Worm (Caenorhabditis elegans) whole organism, L3 larva: ENCODE data around the gene K09E9.4.

Experiments used
- ZK546.5 ChIP-seq: sonication (generic microtip); optimal IDR thresholded peaks from 2 replicates; lab custom pipeline; 2017; ENCODE audit warnings: missing biosample characterization, missing genetic modification characterization
- aly-2 ChIP-seq: fragments of 150-350 bp; optimal IDR thresholded peaks from 2 replicates; lab custom pipeline; 2014; ENCODE audit warnings: missing biosample characterization, missing genetic modification characterization
- ama-1 ChIP-seq: fragments of 150-350 bp; optimal IDR thresholded peaks from 2 replicates; lab custom pipeline; 2018
- ceh-16 ChIP-seq: sonication (generic microtip); optimal IDR thresholded peaks from 2 replicates; lab custom pipeline; 2017; ENCODE audit warnings: missing biosample characterization, missing genetic modification characterization
- ceh-28 ChIP-seq: fragments of 150-350 bp; optimal IDR thresholded peaks from 2 replicates; lab custom pipeline; 2014; ENCODE audit warnings: missing biosample characterization, missing genetic modification reagents, missing genetic modification characterization
- ceh-82 ChIP-seq: fragments of 150-350 bp; optimal IDR thresholded peaks from 2 replicates; lab custom pipeline; 2014; ENCODE audit warnings: missing biosample characterization, missing genetic modification characterization
- ceh-9 ChIP-seq: sonication (generic microtip); optimal IDR thresholded peaks from 2 replicates; lab custom pipeline; 2018; ENCODE audit warnings: missing biosample characterization, missing genetic modification characterization
- daf-12 ChIP-seq: fragments of 150-350 bp; optimal IDR thresholded peaks from 2 replicates; lab custom pipeline; 2014; ENCODE audit warnings: missing biosample characterization, missing genetic modification reagents, missing genetic modification characterization
- egl-27 ChIP-seq: sonication (generic microtip); optimal IDR thresholded peaks from 4 replicates; lab custom pipeline; 2017; ENCODE audit warnings: missing biosample characterization, missing genetic modification reagents, missing genetic modification characterization
- egl-5 ChIP-seq: fragments of 150-350 bp; optimal IDR thresholded peaks from 2 replicates; lab custom pipeline; 2017; ENCODE audit warnings: missing biosample characterization, missing genetic modification reagents, missing genetic modification characterization, inconsistent platforms
- elt-1 ChIP-seq: fragments of 150-350 bp; optimal IDR thresholded peaks from 2 replicates; lab custom pipeline; 2014; ENCODE audit warnings: missing biosample characterization, missing genetic modification characterization
- elt-2 ChIP-seq: sonication (generic microtip); optimal IDR thresholded peaks from 2 replicates; lab custom pipeline; 2016; ENCODE audit warnings: missing genetic modification reagents, mild to moderate bottlenecking, missing genetic modification characterization, missing compliant biosample characterization
- elt-3 ChIP-seq, 3 experiments: fragments of 150-350 bp in 1 of 3; sonication (generic microtip) in 2 of 3; optimal IDR thresholded peaks; 2 replicates in 2 of 3; 4 replicates in 1 of 3; lab custom pipeline; 2014 to 2017; ENCODE audit warnings: missing biosample characterization in 3 of 3, missing genetic modification characterization in 3 of 3
- eor-1 ChIP-seq, 2 experiments: fragments of 150-350 bp; optimal IDR thresholded peaks; 2 replicates each; lab custom pipeline; 2014 to 2018; ENCODE audit warnings: missing biosample characterization in 2 of 2, missing genetic modification characterization in 2 of 2
- fkh-10 ChIP-seq: sonication (generic microtip); optimal IDR thresholded peaks from 2 replicates; lab custom pipeline; 2017; ENCODE audit warnings: missing biosample characterization, missing genetic modification reagents, missing genetic modification characterization
- fkh-2 ChIP-seq: fragments of 150-350 bp; optimal IDR thresholded peaks from 2 replicates; lab custom pipeline; 2014; ENCODE audit warnings: missing biosample characterization, missing genetic modification reagents, missing genetic modification characterization
- fos-1 ChIP-seq: fragments of 150-350 bp; optimal IDR thresholded peaks from 2 replicates; lab custom pipeline; 2014; ENCODE audit warnings: missing biosample characterization, missing genetic modification characterization
- hmg-11 ChIP-seq: sonication (generic microtip); optimal IDR thresholded peaks from 2 replicates; lab custom pipeline; 2016; ENCODE audit warnings: missing genetic modification characterization, missing compliant biosample characterization
- jun-1 ChIP-seq: fragments of 150-350 bp; optimal IDR thresholded peaks from 2 replicates; lab custom pipeline; 2014; ENCODE audit warnings: missing biosample characterization, missing genetic modification reagents, missing genetic modification characterization
- lin-39 ChIP-seq: fragments of 150-350 bp; optimal IDR thresholded peaks from 2 replicates; lab custom pipeline; 2018; ENCODE audit warnings: missing biosample characterization, missing genetic modification reagents, missing genetic modification characterization
- lsy-12 ChIP-seq: sonication (generic microtip); optimal IDR thresholded peaks from 2 replicates; lab custom pipeline; 2016; ENCODE audit warnings: mild to moderate bottlenecking, missing genetic modification characterization, missing compliant biosample characterization
- mdl-1 ChIP-seq: fragments of 150-350 bp; optimal IDR thresholded peaks from 2 replicates; lab custom pipeline; 2014; ENCODE audit warnings: missing biosample characterization, missing genetic modification characterization
- mml-1 ChIP-seq: fragments of 150-350 bp; sonication (generic microtip); optimal IDR thresholded peaks from 3 replicates; lab custom pipeline; 2014; ENCODE audit warnings: missing biosample characterization, missing genetic modification characterization
- nfya-1 ChIP-seq: sonication (generic microtip); optimal IDR thresholded peaks from 2 replicates; lab custom pipeline; 2017; ENCODE audit warnings: missing genetic modification characterization, mild to moderate bottlenecking, missing compliant biosample characterization, antibody characterized with exemption, moderate library complexity; ENCODE audit not compliant: insufficient read depth
- nhr-12 ChIP-seq: fragments of 150-350 bp; optimal IDR thresholded peaks from 2 replicates; lab custom pipeline; 2014; ENCODE audit warnings: missing biosample characterization, missing genetic modification characterization
- nhr-23 ChIP-seq: fragments of 150-350 bp; optimal IDR thresholded peaks from 2 replicates; lab custom pipeline; 2014; ENCODE audit warnings: missing biosample characterization, missing genetic modification reagents, missing genetic modification characterization
- nhr-25 ChIP-seq: sonication (generic microtip); optimal IDR thresholded peaks from 2 replicates; lab custom pipeline; 2017; ENCODE audit warnings: missing biosample characterization, missing genetic modification characterization
- nhr-28 ChIP-seq: fragments of 150-350 bp; optimal IDR thresholded peaks from 2 replicates; lab custom pipeline; 2014; ENCODE audit warnings: missing biosample characterization, missing genetic modification characterization
- nhr-67 ChIP-seq: fragments of 150-350 bp; optimal IDR thresholded peaks from 2 replicates; lab custom pipeline; 2014; ENCODE audit warnings: missing biosample characterization, missing genetic modification characterization
- nhr-77 ChIP-seq: fragments of 150-350 bp; optimal IDR thresholded peaks from 2 replicates; lab custom pipeline; 2014; ENCODE audit warnings: missing biosample characterization, missing genetic modification characterization
- pha-4 ChIP-seq: fragments of 150-350 bp; optimal IDR thresholded peaks from 2 replicates; lab custom pipeline; 2014; ENCODE audit warnings: missing biosample characterization, missing genetic modification reagents, missing genetic modification characterization
- pqm-1 ChIP-seq: fragments of 150-350 bp; optimal IDR thresholded peaks from 2 replicates; lab custom pipeline; 2017; ENCODE audit warnings: missing biosample characterization, missing genetic modification characterization, inconsistent platforms
- sea-2 ChIP-seq: fragments of 150-350 bp; sonication (generic microtip); optimal IDR thresholded peaks from 4 replicates; lab custom pipeline; 2014; ENCODE audit warnings: missing biosample characterization, missing genetic modification reagents, missing genetic modification characterization
- skn-1 ChIP-seq: fragments of 150-350 bp; optimal IDR thresholded peaks from 2 replicates; lab custom pipeline; 2014; ENCODE audit warnings: missing biosample characterization, missing genetic modification characterization
- snpc-4 ChIP-seq: fragments of 150-350 bp; optimal IDR thresholded peaks from 2 replicates; lab custom pipeline; 2014; ENCODE audit warnings: missing biosample characterization, missing genetic modification characterization
- tbx-2 ChIP-seq: sonication (generic microtip); optimal IDR thresholded peaks from 2 replicates; lab custom pipeline; 2016; ENCODE audit warnings: mild to moderate bottlenecking, missing genetic modification characterization, missing compliant biosample characterization
- unc-39 ChIP-seq: sonication (generic microtip); optimal IDR thresholded peaks from 4 replicates; lab custom pipeline; 2017; ENCODE audit warnings: missing biosample characterization, missing genetic modification characterization
- unc-62 ChIP-seq: fragments of 150-350 bp; sonication (generic microtip); optimal IDR thresholded peaks from 4 replicates; lab custom pipeline; 2014; ENCODE audit warnings: missing biosample characterization, missing genetic modification reagents, missing genetic modification characterization
- ztf-11 ChIP-seq: fragments of 150-350 bp; optimal IDR thresholded peaks from 2 replicates; lab custom pipeline; 2014; ENCODE audit warnings: missing biosample characterization, missing genetic modification characterization

Gene K09E9.4

DNA sequence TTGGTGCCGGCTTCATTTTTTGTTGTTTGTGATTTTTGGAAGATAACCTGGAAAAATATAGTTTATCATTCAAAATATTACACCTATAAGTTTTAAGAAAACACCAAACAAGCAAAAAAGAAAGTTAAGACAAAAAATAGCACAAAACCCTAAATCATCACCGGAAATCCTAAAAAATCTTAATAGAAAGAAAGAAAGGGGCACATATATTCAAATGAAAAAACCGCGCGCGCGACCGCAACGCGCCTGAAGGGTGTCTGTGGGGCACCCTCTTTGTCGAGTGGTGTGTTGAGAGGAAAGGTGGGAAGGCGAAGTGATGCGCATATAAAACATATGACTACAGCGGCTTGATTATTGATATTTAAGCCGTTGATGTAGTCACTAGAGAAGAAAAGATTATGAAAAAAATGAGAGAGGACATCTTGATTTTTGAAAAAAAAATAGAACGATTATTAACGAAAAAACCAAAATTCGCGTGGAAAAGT is 16.5 kb downstream of the K09E9.4 start, which contains the start of gene K09E9.3:
Gene K09E9.3 (minus strand): TSS at position 51 of the 485 bp plus-strand sequence.
- TF ChIP-seq pha-4 (tag; lab: Kevin White, UChicago) (peak; percentile 24), lin-39 (tag; lab: Kevin White, UChicago) (peak; percentile 66), hmg-11 (peak; percentile 65), nfya-1 (tag; lab: Kevin White, UChicago) (peak; percentile 48), elt-2 (tag; lab: Kevin White, UChicago) (peak; percentile 13), elt-1 (tag; lab: Kevin White, UChicago) (no peak), ceh-82 (tag; lab: Kevin White, UChicago) (no peak)

DNA sequence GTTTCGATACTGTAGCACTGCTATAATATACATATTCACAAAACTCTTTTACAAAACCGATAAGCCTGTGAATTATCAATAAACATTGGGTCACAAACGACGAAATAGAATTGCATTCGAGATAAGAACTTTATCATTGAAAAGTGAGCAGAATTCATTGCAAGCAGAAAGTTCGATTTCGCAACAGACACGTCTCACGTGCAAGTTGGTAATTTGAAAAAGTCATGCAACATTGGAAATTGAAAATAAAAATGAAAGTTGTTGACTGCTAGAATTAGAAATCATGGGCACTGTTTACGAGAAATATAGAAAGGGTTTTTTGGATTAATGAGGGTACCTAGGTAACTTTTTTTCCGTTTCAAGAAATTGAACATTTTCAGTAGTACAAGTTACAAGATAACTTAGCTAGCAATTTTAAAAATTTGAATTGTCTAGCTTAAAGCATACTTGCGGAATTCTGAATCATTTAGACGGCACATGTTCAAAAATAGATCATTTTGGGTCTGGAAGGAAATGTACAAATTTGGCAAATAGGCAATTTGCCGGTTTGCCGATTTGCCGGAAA is 19.6 kb downstream of the K09E9.4 start:
- TF ChIP-seq snpc-4 (tag; lab: Kevin White, UChicago) (peak; percentile 12), ztf-11 (tag; lab: Kevin White, UChicago) (no peak), ama-1 (lab: Kevin White, UChicago) (peak; percentile 85), elt-2 (tag; lab: Kevin White, UChicago) (peak; percentile 99), egl-27 (tag; lab: Kevin White, UChicago) (no peak), nfya-1 (tag; lab: Kevin White, UChicago) (peak; percentile 56), lsy-12 (tag; lab: Kevin White, UChicago) (peak; percentile 51), sea-2 (GFP tag; lab: Kevin White, UChicago) (no peak), hmg-11 (no peak), nhr-67 (tag; lab: Kevin White, UChicago) (no peak), egl-5 (tag; lab: Kevin White, UChicago) (no peak), ZK546.5 (tag; lab: Kevin White, UChicago) (no peak), tbx-2 (tag; lab: Kevin White, UChicago) (no peak), nhr-77 (tag; lab: Kevin White, UChicago) (peak; percentile 35), aly-2 (peak; percentile 51), ceh-28 (tag; lab: Kevin White, UChicago) (peak; percentile 78), skn-1 (peak; percentile 59), nhr-25 (peak; percentile 31), pha-4 (tag; lab: Kevin White, UChicago) (peak; percentile 91), fkh-10 (no peak), nhr-23 (peak; percentile 17), fos-1 (tag; lab: Kevin White, UChicago) (peak; percentile 89), pqm-1 (tag; lab: Kevin White, UChicago) (peak; percentile 97), fkh-2 (tag; lab: Kevin White, UChicago) (no peak), jun-1 (tag; lab: Kevin White, UChicago) (peak; percentile 90)

DNA sequence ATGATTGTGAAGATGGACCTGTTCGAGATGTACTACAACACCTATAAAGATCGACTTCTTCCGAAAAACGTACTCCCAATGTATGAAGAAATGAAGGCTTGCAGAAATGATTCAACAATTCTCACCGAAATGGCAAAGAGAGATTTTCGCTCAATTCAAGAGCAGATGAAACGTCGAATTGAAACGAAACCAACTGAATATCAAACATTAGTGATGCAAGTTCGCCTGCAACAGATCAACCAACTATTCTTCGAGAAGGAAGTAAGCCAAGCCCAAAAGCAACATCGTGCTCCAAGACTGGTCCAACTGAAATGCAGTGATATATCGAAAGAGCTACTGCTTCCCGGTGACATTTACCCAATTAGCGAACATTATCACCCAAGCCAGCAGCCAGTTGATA is 20.5 kb downstream of the K09E9.4 start:
- TF ChIP-seq fkh-2 (tag; lab: Kevin White, UChicago) (no peak), jun-1 (tag; lab: Kevin White, UChicago) (no peak), fkh-10 (no peak), elt-2 (tag; lab: Kevin White, UChicago) (no peak)

DNA sequence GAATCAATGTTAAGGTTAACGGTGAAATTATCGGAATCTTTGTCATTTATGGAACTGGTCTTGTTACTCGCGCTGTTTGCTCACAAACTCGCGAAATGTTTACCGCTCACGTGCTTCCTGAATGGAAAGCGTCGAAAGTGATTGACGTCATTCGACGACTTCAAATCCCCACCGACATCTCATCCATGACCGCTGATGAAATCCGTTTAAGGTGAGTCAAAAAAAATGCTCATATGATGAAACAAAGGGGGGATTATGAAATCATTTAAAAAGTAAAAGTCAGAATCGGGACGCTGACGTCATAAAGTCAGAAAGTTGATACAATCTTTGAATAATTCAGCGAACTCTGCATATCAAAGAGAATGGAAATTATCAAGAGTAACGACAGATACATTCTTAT is 21.6 kb downstream of the K09E9.4 start:
- TF ChIP-seq elt-2 (tag; lab: Kevin White, UChicago) (no peak), pha-4 (tag; lab: Kevin White, UChicago) (peak; percentile 11), jun-1 (tag; lab: Kevin White, UChicago) (peak; percentile 51), nfya-1 (tag; lab: Kevin White, UChicago) (peak; percentile 15)

DNA sequence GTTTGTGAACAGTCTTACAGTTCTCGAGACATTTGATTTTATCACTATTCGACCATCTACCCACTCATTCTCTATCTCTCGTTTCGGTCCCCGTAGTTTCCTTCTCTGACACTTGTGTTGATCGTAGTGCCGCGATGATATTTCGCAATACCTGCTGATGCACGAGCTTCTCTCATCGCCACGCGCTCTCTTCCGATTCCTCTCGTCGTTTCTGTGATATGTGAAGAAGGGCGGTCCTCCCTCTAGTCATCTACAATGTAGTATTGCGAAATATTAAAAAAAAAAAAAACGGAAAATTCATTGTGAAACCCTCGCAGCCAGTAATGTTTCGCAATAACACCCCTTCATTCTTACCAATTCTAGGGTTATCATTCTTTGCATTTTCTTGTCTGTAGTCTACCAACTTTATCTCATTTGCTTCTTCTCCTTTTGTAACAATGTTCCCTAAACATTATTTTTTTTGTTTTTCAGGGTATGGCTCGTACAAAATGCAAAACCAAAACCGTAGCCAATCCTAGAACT is 22.7 kb downstream of the K09E9.4 start, which contains the start of gene nipi-3:
Gene nipi-3 (plus strand): TSS at position 472 of the 522 bp plus-strand sequence.
- TF ChIP-seq ceh-16 (tag; lab: Kevin White, UChicago) (no peak), nfya-1 (tag; lab: Kevin White, UChicago) (peak; percentile 91), ztf-11 (tag; lab: Kevin White, UChicago) (no peak), jun-1 (tag; lab: Kevin White, UChicago) (peak; percentile 98), snpc-4 (tag; lab: Kevin White, UChicago) (peak; percentile 73), daf-12 (tag; lab: Kevin White, UChicago) (no peak), nhr-12 (no peak), nhr-23 (peak; percentile 95), unc-39 (tag; lab: Kevin White, UChicago) (no peak), lin-39 (tag; lab: Kevin White, UChicago) (peak; percentile 91), unc-62 (GFP tag; lab: Kevin White, UChicago) (peak; percentile 90), hmg-11 (peak; percentile 75), elt-2 (tag; lab: Kevin White, UChicago) (peak; percentile 96), ceh-9 (tag; lab: Kevin White, UChicago) (no peak), ZK546.5 (tag; lab: Kevin White, UChicago) (no peak), ceh-28 (tag; lab: Kevin White, UChicago) (peak; percentile 88), mml-1 (no peak), skn-1 (peak; percentile 83), nhr-77 (tag; lab: Kevin White, UChicago) (peak; percentile 75), eor-1 (tag; optimal IDR thresholded peaks at IDR 0.05; lab: Kevin White, UChicago) (peak in 1 of 2 experiments; percentile 47), elt-1 (tag; lab: Kevin White, UChicago) (peak; percentile 76), nhr-25 (peak; percentile 98), nhr-28 (no peak), tbx-2 (tag; lab: Kevin White, UChicago) (peak; percentile 64), elt-3 (tag; optimal IDR thresholded peaks at IDR 0.05; lab: Kevin White, UChicago) (peak; percentile 15 to 97 (median 44)), lsy-12 (tag; lab: Kevin White, UChicago) (peak; percentile 84), mdl-1 (tag; lab: Kevin White, UChicago) (peak; percentile 94), egl-5 (tag; lab: Kevin White, UChicago) (peak; percentile 84)
